1 fruit fly cellular context compared by ENCODE assay signal in genomic region chr2L:6448334-6448703, dm6.
A peak's percentile ranks its signal among the peaks of the same experiment; 100 is the strongest.
TF ChIP-seq lines count a peak whose summit lies in the region.

Gene Acox3, minus strand, starts transcription at chr2L:6448403.

TF ChIP-seq in whole organism, embryonic, 481 proteins besides CTCF, POLR2A, EP300 and RAD21 (continued from another document):
- TF ChIP-seq CG32772 (GFP tag; IDR thresholded peaks at IDR 0.05; lab: Robert Waterston, UW) (no peak), CG3407 (GFP tag; optimal IDR thresholded peaks at IDR 0.05; lab: Kevin White, UChicago) (no peak), aop (GFP tag; IDR thresholded peaks at IDR 0.05; lab: Robert Waterston, UW) (no peak), CG3065 (GFP tag; optimal IDR thresholded peaks at IDR 0.05; lab: Kevin White, UChicago) (no peak), twi (tag; optimal IDR thresholded peaks at IDR 0.05; lab: Kevin White, UChicago) (no peak), Spps (tag; optimal IDR thresholded peaks at IDR 0.05; lab: Kevin White, UChicago) (no peak), stwl (tag; optimal IDR thresholded peaks at IDR 0.05; lab: Kevin White, UChicago) (peak; percentile 62)
TF ChIP-seq in whole organism, embryonic: peak in this region for 30.
